Fruit fly (Drosophila melanogaster) whole organism, adult: ENCODE data around the gene CG6333.

Source experiments
- CG11617 ChIP-seq: fragments of 200-800 bp; sonication (Bioruptor generic); optimal IDR thresholded peaks from 2 replicates; lab custom pipeline; 2017; ENCODE audit warnings: mild to moderate bottlenecking, missing biosample characterization, missing genetic modification reagents, missing genetic modification characterization
- CG12768 ChIP-seq: fragments of 200-800 bp; sonication (Bioruptor generic); optimal IDR thresholded peaks from 2 replicates; lab custom pipeline; 2017; ENCODE audit warnings: missing biosample characterization, missing genetic modification characterization, mild to moderate bottlenecking, moderate library complexity, missing genetic modification reagents
- CG14711 ChIP-seq: fragments of 200-800 bp; sonication (Bioruptor generic); optimal IDR thresholded peaks from 2 replicates; lab custom pipeline; 2018; ENCODE audit warnings: missing biosample characterization, mild to moderate bottlenecking, missing genetic modification characterization, moderate library complexity
- CG1620 ChIP-seq: fragments of 200-800 bp; sonication (Bioruptor generic); optimal IDR thresholded peaks from 2 replicates; lab custom pipeline; 2016; ENCODE audit warnings: missing biosample characterization, missing genetic modification characterization
- CG5204 ChIP-seq: fragments of 200-800 bp; sonication (Bioruptor generic); optimal IDR thresholded peaks from 2 replicates; lab custom pipeline; 2016; ENCODE audit warnings: missing biosample characterization, missing genetic modification characterization
- CG7101 ChIP-seq: fragments of 200-800 bp; sonication (Bioruptor generic); optimal IDR thresholded peaks from 2 replicates; lab custom pipeline; 2018; ENCODE audit warnings: missing biosample characterization, mild to moderate bottlenecking, missing genetic modification characterization, moderate library complexity
- Hr96 ChIP-seq: fragments of 200-800 bp; sonication (Bioruptor generic); optimal IDR thresholded peaks from 2 replicates; lab custom pipeline; 2016; ENCODE audit warnings: missing biosample characterization, missing genetic modification characterization
- bab1 ChIP-seq: fragments of 200-800 bp; sonication (Bioruptor generic); optimal IDR thresholded peaks from 3 replicates; lab custom pipeline; 2019; ENCODE audit warnings: missing biosample characterization, mild to moderate bottlenecking, missing genetic modification characterization, moderate library complexity
- cic ChIP-seq: fragments of 200-800 bp; sonication (Bioruptor generic); optimal IDR thresholded peaks from 2 replicates; lab custom pipeline; 2017; ENCODE audit warnings: missing biosample characterization, mild to moderate bottlenecking, missing genetic modification characterization, moderate library complexity
- cnc ChIP-seq, 2 experiments: fragments of >200 bp; optimal IDR thresholded peaks; 2 replicates each; lab custom pipeline; 2017
- pad ChIP-seq: fragments of 200-800 bp; sonication (Bioruptor generic); optimal IDR thresholded peaks from 3 replicates; lab custom pipeline; 2017; ENCODE audit warnings: missing biosample characterization, missing genetic modification characterization, mild to moderate bottlenecking, moderate library complexity, missing genetic modification reagents
- tj ChIP-seq: fragments of 200-800 bp; sonication (Bioruptor generic); optimal IDR thresholded peaks from 3 replicates; lab custom pipeline; 2017; ENCODE audit warnings: missing biosample characterization, mild to moderate bottlenecking, missing genetic modification characterization, moderate library complexity

- TF ChIP-seq cnc (optimal IDR thresholded peaks at IDR 0.05; lab: Kevin White, UChicago), result no peak
- TF ChIP-seq CG7101 (tag; lab: Kevin White, UChicago), result no peak
- no peak for TF ChIP-seq cic (GFP tag; lab: Kevin White, UChicago)
- TF ChIP-seq bab1 (GFP tag; lab: Kevin White, UChicago), result no peak
- no peak for TF ChIP-seq CG1620 (GFP tag; lab: Kevin White, UChicago)
- no peak for TF ChIP-seq CG11617
- no peak for TF ChIP-seq tj (GFP tag; lab: Kevin White, UChicago)
- TF ChIP-seq pad, result no peak
- TF ChIP-seq CG5204 (GFP tag; lab: Kevin White, UChicago), result no peak
- no peak for TF ChIP-seq CG12768 (GFP tag; lab: Kevin White, UChicago)
- TF ChIP-seq CG14711 (tag; lab: Kevin White, UChicago), result no peak
- no peak for TF ChIP-seq Hr96 (GFP tag; lab: Kevin White, UChicago)
These were observed 27.5 kb upstream of the CG6333 start for dm6 chr3L:17513492-17513891.
